Worm (Caenorhabditis elegans) whole organism, young adult: Measurements from ENCODE around the gene M106.7.

Experiments used
- D2030.7 ChIP-seq: fragments of 200-800 bp; sonication (Bioruptor generic); IDR thresholded peaks from 2 replicates; pipeline ENCODE4 v1.3.6; 2022; ENCODE audit warnings: missing genetic modification reagents, missing genetic modification characterization, missing compliant biosample characterization
- F23B12.7 ChIP-seq: sonication (generic microtip); optimal IDR thresholded peaks from 2 replicates; lab custom pipeline; 2017; ENCODE audit warnings: missing genetic modification characterization, mild to moderate bottlenecking, missing compliant biosample characterization, antibody characterized with exemption, moderate library complexity; ENCODE audit not compliant: insufficient read depth
- ama-1 ChIP-seq, 3 experiments: fragments of 150-350 bp in 1 of 3; sonication (generic microtip) in 2 of 3; optimal IDR thresholded peaks; 2 replicates each; lab custom pipeline; 2014 to 2018; ENCODE audit warnings: missing biosample characterization in 2 of 3, missing genetic modification characterization in 2 of 3, missing genetic modification reagents in 2 of 3
- hrde-1 ChIP-seq: sonication (generic microtip); optimal IDR thresholded peaks from 2 replicates; lab custom pipeline; 2016; ENCODE audit warnings: missing genetic modification characterization, mild to moderate bottlenecking, missing compliant biosample characterization, moderate library complexity, missing genotype, missing genetic modification reagents, borderline replicate concordance
- lag-1 ChIP-seq: fragments of 200-800 bp; sonication (Bioruptor generic); IDR thresholded peaks from 2 replicates; pipeline ENCODE4 v1.3.6; 2022; ENCODE audit warnings: missing genetic modification reagents, missing genetic modification characterization, missing compliant biosample characterization
- lin-35 ChIP-seq, 3 experiments: fragments of 150-350 bp in 2 of 3; sonication (generic microtip) in 1 of 3; optimal IDR thresholded peaks; 2 replicates each; lab custom pipeline; 2014 to 2018; ENCODE audit warnings: missing biosample characterization in 3 of 3, missing genetic modification characterization in 3 of 3, missing genetic modification reagents in 3 of 3
- lsl-1 ChIP-seq: fragments of 200-800 bp; sonication (Bioruptor generic); optimal IDR thresholded peaks from 2 replicates; lab custom pipeline; 2018; ENCODE audit warnings: mild to moderate bottlenecking, missing genetic modification characterization, moderate library complexity, missing compliant biosample characterization
- nfya-1 ChIP-seq: sonication (generic microtip); optimal IDR thresholded peaks from 2 replicates; lab custom pipeline; 2017; ENCODE audit warnings: antibody characterized with exemption, missing compliant biosample characterization, missing genetic modification characterization, borderline replicate concordance; ENCODE audit not compliant: insufficient read depth
- nhr-179 ChIP-seq: sonication (generic microtip); optimal IDR thresholded peaks from 2 replicates; lab custom pipeline; 2016; ENCODE audit warnings: mild to moderate bottlenecking, missing genetic modification characterization, missing compliant biosample characterization
- nhr-27 ChIP-seq: fragments of 200-800 bp; sonication (Bioruptor generic); optimal IDR thresholded peaks from 2 replicates; lab custom pipeline; 2018; ENCODE audit warnings: mild to moderate bottlenecking, missing genetic modification characterization, moderate library complexity, missing compliant biosample characterization
- pha-4 ChIP-seq: fragments of 150-350 bp; sonication (generic microtip); optimal IDR thresholded peaks from 2 replicates; lab custom pipeline; 2014; ENCODE audit warnings: missing biosample characterization, missing genetic modification reagents, missing genetic modification characterization
- unc-62 ChIP-seq: fragments of 150-350 bp; optimal IDR thresholded peaks from 2 replicates; lab custom pipeline; 2014; ENCODE audit warnings: missing biosample characterization, missing genetic modification reagents, missing genetic modification characterization

DNA sequence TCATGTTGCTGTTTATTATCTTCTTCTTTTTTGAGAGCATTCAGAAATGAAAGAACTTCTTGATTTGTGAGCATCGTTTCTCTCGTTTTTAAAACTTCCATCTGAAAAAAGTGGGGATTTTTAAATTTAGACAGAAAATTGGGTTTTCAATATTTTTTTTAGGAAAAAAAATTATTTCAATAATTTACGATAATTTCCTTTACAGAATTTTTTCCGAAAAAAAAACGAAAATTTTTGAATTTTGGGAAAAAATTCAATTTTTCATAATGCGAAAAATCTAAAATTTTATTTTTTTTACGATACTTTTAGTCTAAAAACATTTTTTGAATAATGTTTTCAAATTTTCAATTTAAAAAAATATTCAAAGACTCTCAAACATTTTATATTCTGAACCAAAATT, at the start of gene M106.7:
- TF ChIP-seq D2030.7 (GFP tag; lab: Robert Waterston, UW) (no peak), hrde-1 (tag; lab: Kevin White, UChicago) (no peak), unc-62 (no peak), lag-1 (GFP tag; lab: Robert Waterston, UW) (no peak), nfya-1 (tag; lab: Kevin White, UChicago) (no peak), pha-4 (tag; lab: Kevin White, UChicago) (no peak), lin-35 (GFP tag; optimal IDR thresholded peaks at IDR 0.05; lab: Kevin White, UChicago) (no peak), ama-1 (optimal IDR thresholded peaks at IDR 0.05; lab: Kevin White, UChicago) (no peak), ama-1 (GFP tag; optimal IDR thresholded peaks at IDR 0.05; lab: Kevin White, UChicago) (no peak), nhr-179 (tag; lab: Kevin White, UChicago) (no peak), F23B12.7 (tag; lab: Kevin White, UChicago) (no peak), lsl-1 (GFP tag; lab: Kevin White, UChicago) (no peak), nhr-27 (tag; lab: Kevin White, UChicago) (no peak)
